Fruit fly (Drosophila melanogaster) whole organism, embryonic: ENCODE measurements around the gene CG11030.
A peak's percentile ranks its signal among the peaks of the same experiment; 100 is the strongest.

ENCODE experiments used
- Awh ChIP-seq: fragments of 200-800 bp; sonication (Bioruptor generic); IDR thresholded peaks from 2 replicates; pipeline ENCODE4, ENCODE4 v1.3.6; 2022; ENCODE audit warnings: missing biosample characterization, missing genetic modification characterization
- CG10462 ChIP-seq: fragments of 200-800 bp; sonication (Bioruptor generic); optimal IDR thresholded peaks from 2 replicates; lab custom pipeline; 2016; ENCODE audit warnings: missing biosample characterization, missing genetic modification characterization
- CG11560 ChIP-seq: fragments of 200-800 bp; sonication (Bioruptor generic); IDR thresholded peaks from 3 replicates; pipeline ENCODE4 v1.3.6; 2022; ENCODE audit warnings: missing biosample characterization, missing genetic modification characterization
- CG12236 ChIP-seq: fragments of 200-800 bp; sonication (Bioruptor generic); optimal IDR thresholded peaks from 2 replicates; lab custom pipeline; 2016; ENCODE audit warnings: missing biosample characterization, missing genetic modification characterization
- CG12391 ChIP-seq: fragments of 200-800 bp; sonication (Bioruptor generic); optimal IDR thresholded peaks from 3 replicates; lab custom pipeline; 2018; ENCODE audit warnings: missing biosample characterization, mild to moderate bottlenecking, missing genetic modification characterization, moderate library complexity
- CG12744 ChIP-seq: fragments of 200-800 bp; sonication (Bioruptor generic); optimal IDR thresholded peaks from 2 replicates; lab custom pipeline; 2016; ENCODE audit warnings: missing biosample characterization, missing genetic modification characterization
- CG14710 ChIP-seq: fragments of 200-800 bp; sonication (Bioruptor generic); optimal IDR thresholded peaks from 3 replicates; lab custom pipeline; 2019; ENCODE audit warnings: missing biosample characterization, mild to moderate bottlenecking, missing genetic modification characterization, moderate library complexity
- CG14860 ChIP-seq: fragments of 200-800 bp; sonication (Bioruptor generic); IDR thresholded peaks from 3 replicates; pipeline ENCODE4 v1.3.6; 2022; ENCODE audit warnings: missing biosample characterization, missing genetic modification characterization; ENCODE audit not compliant: partially characterized antibody
- CG1603 ChIP-seq: fragments of 200-800 bp; sonication (Bioruptor generic); optimal IDR thresholded peaks from 2 replicates; lab custom pipeline; 2019; ENCODE audit warnings: missing biosample characterization, mild to moderate bottlenecking, missing genetic modification characterization, moderate library complexity
- CG16779 ChIP-seq: fragments of 200-800 bp; sonication (Bioruptor generic); IDR thresholded peaks from 2 replicates; pipeline ENCODE4 v1.3.6; 2022; ENCODE audit warnings: missing biosample characterization, missing genetic modification characterization
- CG17328 ChIP-seq: fragments of 200-800 bp; sonication (Bioruptor generic); IDR thresholded peaks from 2 replicates; pipeline ENCODE4 v1.3.6; 2022; ENCODE audit warnings: missing biosample characterization, missing genetic modification characterization
- CG17912 ChIP-seq: fragments of 200-800 bp; sonication (Bioruptor generic); optimal IDR thresholded peaks from 2 replicates; lab custom pipeline; 2018; ENCODE audit warnings: missing biosample characterization, mild to moderate bottlenecking, missing genetic modification characterization
- CG18262 ChIP-seq: fragments of 200-800 bp; optimal IDR thresholded peaks from 3 replicates; lab custom pipeline; 2019; ENCODE audit warnings: missing biosample characterization, mild to moderate bottlenecking, missing genetic modification characterization, moderate library complexity
- CG3995 ChIP-seq: fragments of 200-800 bp; sonication (Bioruptor generic); optimal IDR thresholded peaks from 3 replicates; lab custom pipeline; 2016; ENCODE audit warnings: missing biosample characterization, missing genetic modification characterization
- CG4360 ChIP-seq: fragments of 200-800 bp; sonication (Bioruptor generic); IDR thresholded peaks from 2 replicates; pipeline ENCODE4 v1.3.6; 2022; ENCODE audit warnings: missing biosample characterization, missing genetic modification characterization
- CG6689 ChIP-seq: fragments of 200-800 bp; sonication (Bioruptor generic); IDR thresholded peaks from 2 replicates; pipeline ENCODE4 v1.3.6; 2022; ENCODE audit warnings: missing biosample characterization, missing genetic modification characterization
- CG6765 ChIP-seq: fragments of 200-800 bp; sonication (Bioruptor generic); optimal IDR thresholded peaks from 3 replicates; lab custom pipeline; 2017; ENCODE audit warnings: missing biosample characterization, mild to moderate bottlenecking, missing genetic modification characterization
- CG7839 ChIP-seq: fragments of 200-800 bp; sonication (Bioruptor generic); optimal IDR thresholded peaks from 3 replicates; lab custom pipeline; 2018; ENCODE audit warnings: missing biosample characterization, mild to moderate bottlenecking, missing genetic modification characterization, moderate library complexity
- CG9817 ChIP-seq: fragments of 200-800 bp; sonication (Bioruptor generic); optimal IDR thresholded peaks from 2 replicates; lab custom pipeline; 2018; ENCODE audit warnings: missing biosample characterization, mild to moderate bottlenecking, missing genetic modification characterization, moderate library complexity
- CG9932 ChIP-seq: fragments of 200-800 bp; sonication (Bioruptor generic); IDR thresholded peaks from 2 replicates; pipeline ENCODE4 v1.3.6; 2022; ENCODE audit warnings: missing biosample characterization, missing genetic modification characterization
- CTCF ChIP-seq: fragments of 200-800 bp; sonication (Bioruptor generic); optimal IDR thresholded peaks from 2 replicates; lab custom pipeline; 2017; ENCODE audit warnings: missing biosample characterization, mild to moderate bottlenecking, missing genetic modification characterization, moderate library complexity
- CoRest ChIP-seq: fragments of 200-800 bp; sonication (Bioruptor generic); optimal IDR thresholded peaks from 3 replicates; lab custom pipeline; 2018; ENCODE audit warnings: missing biosample characterization, mild to moderate bottlenecking, missing genetic modification characterization, moderate library complexity
- Dbx ChIP-seq: fragments of 200-800 bp; sonication (Bioruptor generic); IDR thresholded peaks from 3 replicates; pipeline ENCODE4 v1.3.6; 2022; ENCODE audit warnings: missing biosample characterization, missing genetic modification characterization
- Dip3 ChIP-seq: fragments of 200-800 bp; sonication (Bioruptor generic); optimal IDR thresholded peaks from 3 replicates; lab custom pipeline; 2016; ENCODE audit warnings: missing biosample characterization, missing genetic modification characterization
- Doc2 ChIP-seq: fragments of 200-800 bp; sonication (Bioruptor generic); IDR thresholded peaks from 2 replicates; pipeline ENCODE4 v1.3.6; 2022; ENCODE audit warnings: missing biosample characterization, missing genetic modification characterization
- H15 ChIP-seq: fragments of 200-800 bp; sonication (Bioruptor generic); IDR thresholded peaks from 3 replicates; pipeline ENCODE4 v1.3.6; 2022; ENCODE audit warnings: missing biosample characterization, missing genetic modification characterization
- Hand ChIP-seq: fragments of 200-800 bp; sonication (Bioruptor generic); optimal IDR thresholded peaks from 2 replicates; lab custom pipeline; 2017; ENCODE audit warnings: mild to moderate bottlenecking, missing biosample characterization, missing genetic modification reagents, missing genetic modification characterization
- HmgZ ChIP-seq: fragments of 200-800 bp; sonication (Bioruptor generic); optimal IDR thresholded peaks from 2 replicates; lab custom pipeline; 2018; ENCODE audit warnings: missing biosample characterization, mild to moderate bottlenecking, missing genetic modification characterization
- Jarid2 ChIP-seq: fragments of 200-800 bp; sonication (Bioruptor generic); optimal IDR thresholded peaks from 3 replicates; lab custom pipeline; 2017; ENCODE audit warnings: mild to moderate bottlenecking, missing biosample characterization, missing genetic modification reagents, missing genetic modification characterization
- Lhr ChIP-seq: fragments of 200-800 bp; sonication (Bioruptor generic); optimal IDR thresholded peaks from 3 replicates; lab custom pipeline; 2017; ENCODE audit warnings: mild to moderate bottlenecking, missing biosample characterization, missing genetic modification reagents, missing genetic modification characterization
- NC2β ChIP-seq: fragments of 200-800 bp; sonication (Bioruptor generic); optimal IDR thresholded peaks from 2 replicates; lab custom pipeline; 2016; ENCODE audit warnings: missing biosample characterization, missing genetic modification characterization
- Neu2 ChIP-seq: fragments of 200-800 bp; sonication (Bioruptor generic); optimal IDR thresholded peaks from 3 replicates; lab custom pipeline; 2016; ENCODE audit warnings: missing biosample characterization, missing genetic modification characterization, borderline replicate concordance
- Xrp1 ChIP-seq: fragments of 200-800 bp; sonication (Bioruptor generic); IDR thresholded peaks from 2 replicates; pipeline ENCODE4 v1.3.6; 2022; ENCODE audit warnings: missing biosample characterization, missing genetic modification characterization
- ab ChIP-seq: fragments of 200-800 bp; sonication (Bioruptor generic); optimal IDR thresholded peaks from 2 replicates; lab custom pipeline; 2016; ENCODE audit warnings: missing biosample characterization, missing genetic modification characterization
- ash1 ChIP-seq: fragments of 200-800 bp; sonication (Bioruptor generic); optimal IDR thresholded peaks from 2 replicates; lab custom pipeline; 2018; ENCODE audit warnings: missing biosample characterization, mild to moderate bottlenecking, missing genetic modification characterization
- bab2 ChIP-seq: fragments of 200-800 bp; sonication (Bioruptor generic); optimal IDR thresholded peaks from 2 replicates; lab custom pipeline; 2016; ENCODE audit warnings: missing biosample characterization, missing genetic modification characterization
- btn ChIP-seq: fragments of 200-800 bp; sonication (Bioruptor generic); optimal IDR thresholded peaks from 2 replicates; lab custom pipeline; 2016; ENCODE audit warnings: missing biosample characterization, missing genetic modification characterization
- cad ChIP-seq: fragments of >200 bp; optimal IDR thresholded peaks from 2 replicates; lab custom pipeline; 2017; ENCODE audit warnings: missing biosample characterization, missing genetic modification characterization
- fd3F ChIP-seq: fragments of 200-800 bp; sonication (Bioruptor generic); optimal IDR thresholded peaks from 2 replicates; lab custom pipeline; 2018; ENCODE audit warnings: missing biosample characterization, mild to moderate bottlenecking, missing genetic modification characterization, moderate library complexity
- fru ChIP-seq: fragments of >200 bp; optimal IDR thresholded peaks from 2 replicates; lab custom pipeline; 2017
- gcm2 ChIP-seq: fragments of 200-800 bp; sonication (Bioruptor generic); optimal IDR thresholded peaks from 2 replicates; lab custom pipeline; 2016; ENCODE audit warnings: missing biosample characterization, missing genetic modification characterization
- gro ChIP-seq: fragments of 200-800 bp; sonication (Bioruptor generic); optimal IDR thresholded peaks from 2 replicates; lab custom pipeline; 2016; ENCODE audit warnings: missing biosample characterization, missing genetic modification characterization
- h ChIP-seq: fragments of >200 bp; optimal IDR thresholded peaks from 2 replicates; lab custom pipeline; 2017
- lov ChIP-seq, 2 experiments: fragments of 200-800 bp in 1 of 2; fragments of >200 bp in 1 of 2; sonication (Bioruptor generic) in 1 of 2; IDR thresholded peaks in 1 of 2; optimal IDR thresholded peaks in 1 of 2; 2 replicates in 1 of 2; 3 replicates in 1 of 2; pipeline versions ENCODE4 v1.3.6 to Lab custom; 2017 to 2022; ENCODE audit warnings: missing biosample characterization in 1 of 2, missing genetic modification characterization in 1 of 2
- nerfin-1 ChIP-seq: fragments of 200-800 bp; sonication (Bioruptor generic); optimal IDR thresholded peaks from 3 replicates; lab custom pipeline; 2019; ENCODE audit warnings: missing biosample characterization, mild to moderate bottlenecking, missing genetic modification characterization, moderate library complexity
- pb ChIP-seq: fragments of 200-800 bp; sonication (Bioruptor generic); optimal IDR thresholded peaks from 3 replicates; lab custom pipeline; 2016; ENCODE audit warnings: missing biosample characterization, missing genetic modification characterization
- pnt ChIP-seq: fragments of 200-800 bp; sonication (Bioruptor generic); optimal IDR thresholded peaks from 3 replicates; lab custom pipeline; 2016; ENCODE audit warnings: missing biosample characterization, missing genetic modification characterization
- shn ChIP-seq: fragments of 200-800 bp; sonication (Bioruptor generic); optimal IDR thresholded peaks from 3 replicates; lab custom pipeline; 2016; ENCODE audit warnings: missing biosample characterization, missing genetic modification characterization
- sisA ChIP-seq: fragments of 200-800 bp; sonication (Bioruptor generic); IDR thresholded peaks from 2 replicates; pipeline ENCODE4 v1.3.6; 2022; ENCODE audit warnings: missing biosample characterization, missing genetic modification characterization
- sr ChIP-seq: fragments of 200-800 bp; sonication (Bioruptor generic); IDR thresholded peaks from 3 replicates; pipeline ENCODE4 v1.3.6; 2022; ENCODE audit warnings: missing biosample characterization, missing genetic modification characterization
- stc ChIP-seq: fragments of 200-800 bp; sonication (Bioruptor generic); IDR thresholded peaks from 2 replicates; pipeline ENCODE4 v1.3.6; 2022; ENCODE audit warnings: missing biosample characterization, missing genetic modification characterization
- zf30C ChIP-seq: fragments of 200-800 bp; sonication (Bioruptor generic); optimal IDR thresholded peaks from 3 replicates; lab custom pipeline; 2018; ENCODE audit warnings: missing biosample characterization, mild to moderate bottlenecking, missing genetic modification characterization

CG11030 gene

dm6 chr2L:5720407-5721228 lies 3.8 kb upstream of the CG11030 start, which contains the start of the genes CG11149 and sip1 (continued):
- TF ChIP-seq CG14860 (peak; percentile 54; the same call in 1 of the 3 replicates), CG12391 (tag; lab: Kevin White, UChicago) (no peak), Dbx (no peak), Awh (GFP tag; lab: Robert Waterston, UW) (no peak), CG11560 (tag; lab: Robert Waterston, UW) (no peak), sisA (no peak), CG18262 (tag; lab: Kevin White, UChicago) (no peak), Hand (no peak), CG16779 (GFP tag; lab: Robert Waterston, UW) (no peak), lov (optimal IDR thresholded peaks at IDR 0.05; lab: Kevin White, UChicago) (no peak), lov (GFP tag; IDR thresholded peaks at IDR 0.05; lab: Robert Waterston, UW) (no peak), fd3F (GFP tag; lab: Kevin White, UChicago) (no peak), btn (GFP tag; lab: Kevin White, UChicago) (no peak), CG9932 (GFP tag; lab: Robert Waterston, UW) (no peak), gcm2 (no peak), Lhr (GFP tag; lab: Kevin White, UChicago) (no peak), CG14710 (no peak), CG3995 (GFP tag; lab: Kevin White, UChicago) (no peak), cad (GFP tag; lab: Kevin White, UChicago) (no peak), zf30C (GFP tag; lab: Kevin White, UChicago) (no peak), pb (GFP tag; lab: Kevin White, UChicago) (no peak), Jarid2 (GFP tag; lab: Kevin White, UChicago) (no peak), Doc2 (GFP tag; lab: Robert Waterston, UW) (no peak), shn (GFP tag; lab: Kevin White, UChicago) (no peak), CG17328 (no peak), CG6765 (GFP tag; lab: Kevin White, UChicago) (no peak), CG12236 (GFP tag; lab: Kevin White, UChicago) (no peak), CG6689 (GFP tag; lab: Robert Waterston, UW) (no peak), CG12744 (GFP tag; lab: Kevin White, UChicago) (no peak), stc (GFP tag; lab: Robert Waterston, UW) (no peak), h (no peak), CG4360 (GFP tag; lab: Robert Waterston, UW) (no peak), bab2 (GFP tag; lab: Kevin White, UChicago) (no peak), pnt (GFP tag; lab: Kevin White, UChicago) (no peak), CG9817 (tag; lab: Kevin White, UChicago) (no peak), Dip3 (GFP tag; lab: Kevin White, UChicago) (no peak), ash1 (no peak), Xrp1 (GFP tag; lab: Robert Waterston, UW) (no peak), CG10462 (no peak), CG1603 (tag; lab: Kevin White, UChicago) (no peak), CG7839 (tag; lab: Kevin White, UChicago) (no peak), CoRest (no peak), CTCF (GFP tag; lab: Kevin White, UChicago) (no peak), H15 (GFP tag; lab: Robert Waterston, UW) (no peak), ab (GFP tag; lab: Kevin White, UChicago) (no peak), gro (GFP tag; lab: Kevin White, UChicago) (no peak), NC2β (GFP tag; lab: Kevin White, UChicago) (no peak), sr (GFP tag; lab: Robert Waterston, UW) (no peak), Neu2 (peak; percentile 66), nerfin-1 (tag; lab: Kevin White, UChicago) (peak; percentile 85), CG17912 (GFP tag; lab: Kevin White, UChicago) (no peak), HmgZ (tag; lab: Kevin White, UChicago) (peak; percentile 2), fru (lab: Kevin White, UChicago) (no peak)
